Fruit fly (Drosophila melanogaster) whole organism, embryonic: ENCODE measurements around the gene Cad88C.

Source experiments
- Adf1 ChIP-seq: fragments of 200-800 bp; sonication (Bioruptor generic); IDR thresholded peaks from 2 replicates; pipeline ENCODE4 v1.3.6; 2022; ENCODE audit warnings: missing biosample characterization, missing genetic modification characterization
- Antp ChIP-seq: fragments of 200-800 bp; sonication (Bioruptor generic); optimal IDR thresholded peaks from 3 replicates; lab custom pipeline; 2016; ENCODE audit warnings: missing biosample characterization, missing genetic modification characterization
- CG10565 ChIP-seq: fragments of 200-800 bp; sonication (Bioruptor generic); optimal IDR thresholded peaks from 3 replicates; lab custom pipeline; 2016; ENCODE audit warnings: missing biosample characterization, mild to moderate bottlenecking, missing genetic modification characterization
- CG11560 ChIP-seq: fragments of 200-800 bp; sonication (Bioruptor generic); IDR thresholded peaks from 3 replicates; pipeline ENCODE4 v1.3.6; 2022; ENCODE audit warnings: missing biosample characterization, missing genetic modification characterization
- CG11723 ChIP-seq: fragments of 200-800 bp; sonication (Bioruptor generic); optimal IDR thresholded peaks from 2 replicates; lab custom pipeline; 2017; ENCODE audit warnings: missing biosample characterization, mild to moderate bottlenecking, missing genetic modification characterization
- CG12744 ChIP-seq: fragments of 200-800 bp; sonication (Bioruptor generic); optimal IDR thresholded peaks from 2 replicates; lab custom pipeline; 2016; ENCODE audit warnings: missing biosample characterization, missing genetic modification characterization
- CG14050 ChIP-seq: fragments of 200-800 bp; sonication (Bioruptor generic); IDR thresholded peaks from 3 replicates; pipeline ENCODE4 v1.3.6; 2022; ENCODE audit warnings: missing biosample characterization, missing genetic modification characterization
- CG14441 ChIP-seq: fragments of 200-800 bp; sonication (Bioruptor generic); IDR thresholded peaks from 2 replicates; pipeline ENCODE4 v1.3.6; 2022; ENCODE audit warnings: missing biosample characterization, missing genetic modification characterization
- CG14965 ChIP-seq: fragments of 200-800 bp; sonication (Bioruptor generic); optimal IDR thresholded peaks from 2 replicates; lab custom pipeline; 2016; ENCODE audit warnings: missing biosample characterization, missing genetic modification characterization, borderline replicate concordance
- CG16815 ChIP-seq: fragments of 200-800 bp; sonication (Bioruptor generic); optimal IDR thresholded peaks from 3 replicates; lab custom pipeline; 2017; ENCODE audit warnings: missing biosample characterization, mild to moderate bottlenecking, missing genetic modification characterization
- CG17612 ChIP-seq: fragments of 200-800 bp; sonication (Bioruptor generic); IDR thresholded peaks from 2 replicates; pipeline ENCODE4 v1.3.6; 2022; ENCODE audit warnings: missing biosample characterization, missing genetic modification characterization
- CG18764 ChIP-seq: fragments of 200-800 bp; sonication (Bioruptor generic); optimal IDR thresholded peaks from 3 replicates; lab custom pipeline; 2016; ENCODE audit warnings: missing biosample characterization, missing genetic modification characterization
- CG2875 ChIP-seq: fragments of 200-800 bp; sonication (Bioruptor generic); optimal IDR thresholded peaks from 2 replicates; lab custom pipeline; 2017; ENCODE audit warnings: missing biosample characterization, mild to moderate bottlenecking, missing genetic modification characterization, missing genetic modification reagents
- CG31365 ChIP-seq: fragments of 200-800 bp; sonication (Bioruptor generic); optimal IDR thresholded peaks from 2 replicates; lab custom pipeline; 2018; ENCODE audit warnings: missing biosample characterization, mild to moderate bottlenecking, missing genetic modification characterization
- CG4854 ChIP-seq: fragments of 200-800 bp; sonication (Bioruptor generic); optimal IDR thresholded peaks from 2 replicates; lab custom pipeline; 2016; ENCODE audit warnings: missing biosample characterization, missing genetic modification characterization, inconsistent platforms
- CG7357 ChIP-seq: fragments of 200-800 bp; sonication (Bioruptor generic); IDR thresholded peaks from 3 replicates; pipeline ENCODE4 v1.3.6; 2022; ENCODE audit warnings: missing biosample characterization, missing genetic modification characterization
- CG7372 ChIP-seq: fragments of 200-800 bp; sonication (Bioruptor generic); IDR thresholded peaks from 2 replicates; pipeline ENCODE4 v1.3.6; 2022; ENCODE audit warnings: missing biosample characterization, missing genetic modification characterization
- CG8089 ChIP-seq: fragments of 200-800 bp; sonication (Bioruptor generic); optimal IDR thresholded peaks from 3 replicates; lab custom pipeline; 2016; ENCODE audit warnings: missing biosample characterization, missing genetic modification characterization
- CG8765 ChIP-seq: fragments of 200-800 bp; sonication (Bioruptor generic); IDR thresholded peaks from 2 replicates; pipeline ENCODE4 v1.3.6; 2022; ENCODE audit warnings: missing biosample characterization, missing genetic modification characterization
- CG8944 ChIP-seq: fragments of 200-800 bp; sonication (Bioruptor generic); optimal IDR thresholded peaks from 3 replicates; lab custom pipeline; 2016; ENCODE audit warnings: missing biosample characterization, missing genetic modification characterization
- D19A ChIP-seq: fragments of 200-800 bp; optimal IDR thresholded peaks from 3 replicates; lab custom pipeline; 2019; ENCODE audit warnings: missing biosample characterization, mild to moderate bottlenecking, missing genetic modification characterization, moderate library complexity
- Eip74EF ChIP-seq, 2 experiments: fragments of 200-800 bp in 1 of 2; fragments of >200 bp in 1 of 2; sonication (Bioruptor generic) in 1 of 2; optimal IDR thresholded peaks; 2 replicates each; lab custom pipeline; 2017 to 2019; ENCODE audit warnings: missing biosample characterization in 2 of 2, missing genetic modification characterization in 2 of 2, mild to moderate bottlenecking in 1 of 2, moderate library complexity in 1 of 2
- Fer1 ChIP-seq: fragments of 200-800 bp; sonication (Bioruptor generic); optimal IDR thresholded peaks from 2 replicates; lab custom pipeline; 2017; ENCODE audit warnings: missing biosample characterization, mild to moderate bottlenecking, missing genetic modification characterization
- Fer2 ChIP-seq: fragments of 200-800 bp; sonication (Bioruptor generic); optimal IDR thresholded peaks from 2 replicates; lab custom pipeline; 2018; ENCODE audit warnings: missing biosample characterization, mild to moderate bottlenecking, missing genetic modification characterization, moderate library complexity
- Kr ChIP-seq: fragments of 200-800 bp; sonication (Bioruptor generic); optimal IDR thresholded peaks from 2 replicates; lab custom pipeline; 2017; ENCODE audit warnings: missing biosample characterization, mild to moderate bottlenecking, missing genetic modification characterization
- MTF-1 ChIP-seq: fragments of 200-800 bp; sonication (Bioruptor generic); optimal IDR thresholded peaks from 2 replicates; lab custom pipeline; 2018; ENCODE audit warnings: missing biosample characterization, mild to moderate bottlenecking, missing genetic modification characterization, borderline replicate concordance
- Med ChIP-seq: fragments of 200-800 bp; sonication (Bioruptor generic); peaks from one replicate; lab custom pipeline; 2016; ENCODE audit warnings: missing biosample characterization, missing genetic modification characterization, mild to moderate bottlenecking, inconsistent platforms, moderate library complexity
- Nf-YB ChIP-seq: fragments of 200-800 bp; sonication (Bioruptor generic); optimal IDR thresholded peaks from 3 replicates; lab custom pipeline; 2019; ENCODE audit warnings: missing biosample characterization, mild to moderate bottlenecking, missing genetic modification characterization, moderate library complexity
- Pdp1 ChIP-seq, 2 experiments: fragments of 200-800 bp; sonication (Bioruptor generic); optimal IDR thresholded peaks; 3 replicates each; lab custom pipeline; 2016; ENCODE audit warnings: missing biosample characterization in 2 of 2, missing genetic modification characterization in 2 of 2, mild to moderate bottlenecking in 1 of 2, moderate library complexity in 1 of 2
- abd-A ChIP-seq: fragments of 200-800 bp; sonication (Bioruptor generic); optimal IDR thresholded peaks from 3 replicates; lab custom pipeline; 2019; ENCODE audit warnings: missing biosample characterization, mild to moderate bottlenecking, missing genetic modification characterization, moderate library complexity
- bcd ChIP-seq: fragments of 200-800 bp; sonication (Bioruptor generic); optimal IDR thresholded peaks from 2 replicates; lab custom pipeline; 2017; ENCODE audit warnings: missing biosample characterization, mild to moderate bottlenecking, missing genetic modification characterization
- bsh ChIP-seq, 2 experiments: fragments of 200-800 bp; sonication (Bioruptor generic); optimal IDR thresholded peaks; 2 replicates each; lab custom pipeline; 2017 to 2018; ENCODE audit warnings: mild to moderate bottlenecking in 2 of 2, missing biosample characterization in 2 of 2, missing genetic modification characterization in 2 of 2, moderate library complexity in 1 of 2
- cato ChIP-seq: fragments of 200-800 bp; sonication (Bioruptor generic); optimal IDR thresholded peaks from 2 replicates; lab custom pipeline; 2016; ENCODE audit warnings: missing biosample characterization, missing genetic modification characterization, borderline replicate concordance
- chif ChIP-seq, 2 experiments: fragments of 200-800 bp; sonication (Bioruptor generic); optimal IDR thresholded peaks; 3 replicates each; lab custom pipeline; 2016; ENCODE audit warnings: missing biosample characterization in 2 of 2, missing genetic modification characterization in 2 of 2
- chm ChIP-seq: fragments of 200-800 bp; sonication (Bioruptor generic); IDR thresholded peaks from 2 replicates; pipeline ENCODE4 v1.3.6; 2022; ENCODE audit warnings: missing biosample characterization, missing genetic modification characterization
- crc ChIP-seq: fragments of 200-800 bp; sonication (Bioruptor generic); optimal IDR thresholded peaks from 2 replicates; lab custom pipeline; 2016; ENCODE audit warnings: missing biosample characterization, missing genetic modification characterization
- ewg ChIP-seq: fragments of 200-800 bp; sonication (Bioruptor generic); optimal IDR thresholded peaks from 3 replicates; lab custom pipeline; 2017; ENCODE audit warnings: mild to moderate bottlenecking, missing biosample characterization, missing genetic modification reagents, missing genetic modification characterization
- gro ChIP-seq: fragments of 200-800 bp; sonication (Bioruptor generic); optimal IDR thresholded peaks from 2 replicates; lab custom pipeline; 2016; ENCODE audit warnings: missing biosample characterization, missing genetic modification characterization
- ken ChIP-seq: fragments of 200-800 bp; sonication (Bioruptor generic); IDR thresholded peaks from 3 replicates; pipeline ENCODE4 v1.3.6; 2022; ENCODE audit warnings: missing biosample characterization, missing genetic modification characterization
- klu ChIP-seq: fragments of 200-800 bp; sonication (Bioruptor generic); IDR thresholded peaks from 2 replicates; pipeline ENCODE4 v1.3.6; 2022; ENCODE audit warnings: missing biosample characterization, missing genetic modification characterization
- maf-S ChIP-seq: fragments of 200-800 bp; sonication (Bioruptor generic); optimal IDR thresholded peaks from 2 replicates; lab custom pipeline; 2016; ENCODE audit warnings: missing biosample characterization, missing genetic modification characterization
- nau ChIP-seq: fragments of 200-800 bp; sonication (Bioruptor generic); optimal IDR thresholded peaks from 3 replicates; lab custom pipeline; 2017; ENCODE audit warnings: missing biosample characterization, mild to moderate bottlenecking, missing genetic modification characterization, missing genetic modification reagents
- pan ChIP-seq, 4 experiments: fragments of >200 bp in 3 of 4; fragments of 200-800 bp in 1 of 4; sonication (Bioruptor generic) in 1 of 4; optimal IDR thresholded peaks in 3 of 4; IDR thresholded peaks in 1 of 4; 2 replicates each; pipeline versions ENCODE4 v1.3.6 to Lab custom; 2017 to 2022; ENCODE audit warnings: missing biosample characterization in 2 of 4, missing genetic modification characterization in 2 of 4, mixed read lengths in 1 of 4
- prd ChIP-seq, 3 experiments: fragments of >200 bp in 2 of 3; fragments of 200-800 bp in 1 of 3; sonication (Bioruptor generic) in 1 of 3; optimal IDR thresholded peaks in 2 of 3; IDR thresholded peaks in 1 of 3; 2 replicates in 2 of 3; 3 replicates in 1 of 3; pipeline versions ENCODE4 v1.3.6 to Lab custom; 2017 to 2022; ENCODE audit warnings: missing biosample characterization in 1 of 3, missing genetic modification characterization in 1 of 3
- pzg ChIP-seq: fragments of 200-800 bp; sonication (Bioruptor generic); optimal IDR thresholded peaks from 3 replicates; lab custom pipeline; 2018; ENCODE audit warnings: missing biosample characterization, mild to moderate bottlenecking, missing genetic modification characterization, moderate library complexity
- repo ChIP-seq: fragments of 200-800 bp; sonication (Bioruptor generic); optimal IDR thresholded peaks from 2 replicates; lab custom pipeline; 2016; ENCODE audit warnings: missing biosample characterization, missing genetic modification characterization
- sim ChIP-seq: fragments of 200-800 bp; sonication (Bioruptor generic); IDR thresholded peaks from 2 replicates; pipeline ENCODE4 v1.3.6; 2022; ENCODE audit warnings: missing biosample characterization, missing genetic modification characterization

The Cad88C gene

DNA sequence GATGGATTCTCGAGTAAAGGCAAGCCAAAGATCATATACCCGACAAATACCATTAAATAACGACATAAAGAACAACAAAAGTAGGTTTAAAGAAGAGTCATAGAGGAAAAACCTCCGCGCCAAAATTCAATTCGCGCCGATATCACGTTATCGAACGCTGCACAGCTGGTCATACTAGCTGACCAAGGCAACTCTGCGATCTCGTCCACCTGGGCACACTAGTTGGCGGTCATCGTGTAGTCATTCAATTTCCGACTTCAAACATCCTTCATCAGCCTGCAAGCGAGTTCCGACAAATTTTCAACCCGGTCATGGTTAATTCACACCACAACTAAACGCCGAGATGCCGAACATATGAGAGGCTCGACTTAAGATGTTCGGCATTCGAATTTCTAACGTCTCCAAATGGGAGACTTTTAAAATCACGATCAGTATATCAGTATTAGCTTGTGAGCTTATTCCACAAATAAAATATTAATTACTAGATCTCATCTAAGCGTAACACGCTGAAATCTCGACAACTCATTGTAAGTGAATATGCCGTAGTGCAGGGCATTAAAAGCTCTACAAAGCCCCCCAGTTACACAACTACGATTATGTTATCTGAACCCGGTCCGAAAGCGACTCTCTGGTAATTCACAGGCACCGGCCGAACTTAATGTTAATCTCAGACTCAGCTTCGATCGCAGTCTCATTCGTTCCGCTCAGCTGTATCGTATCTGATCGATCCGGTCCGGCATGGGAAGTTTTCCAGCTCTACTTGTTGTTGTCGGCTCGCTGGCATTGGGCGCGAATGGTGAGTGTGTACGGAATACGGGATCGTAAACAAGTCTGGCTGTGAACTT, 26.7 kb downstream of the Cad88C start, which contains the start of gene CG3505 (continued):
- TF ChIP-seq Fer2 (tag; lab: Kevin White, UChicago) = no peak
- TF ChIP-seq ewg = no peak
- no peak for TF ChIP-seq crc (GFP tag; lab: Kevin White, UChicago)
- peak; percentile 37; the same call in 1 of the 2 replicates for TF ChIP-seq CG14441 (GFP tag; lab: Robert Waterston, UW)
- TF ChIP-seq prd (optimal IDR thresholded peaks at IDR 0.05; lab: Kevin White, UChicago) = no peak
- TF ChIP-seq prd (GFP tag; IDR thresholded peaks at IDR 0.05; lab: Robert Waterston, UW) = 0 out of 3 replicates have a peak, but pooled peaks have one; percentile 22
- TF ChIP-seq pan (optimal IDR thresholded peaks at IDR 0.05; lab: Kevin White, UChicago) = no peak
- TF ChIP-seq pan (GFP tag; optimal IDR thresholded peaks at IDR 0.05 in 1 of 2, IDR thresholded peaks at IDR 0.05 in 1 of 2) = peak in 1 of 2 experiments; percentile 59
- TF ChIP-seq abd-A = no peak
- TF ChIP-seq CG31365 (tag; lab: Kevin White, UChicago) = peak; percentile 6
- no peak for TF ChIP-seq CG11723 (GFP tag; lab: Kevin White, UChicago)
- TF ChIP-seq Adf1 (GFP tag; lab: Robert Waterston, UW) = no peak
- no peak for TF ChIP-seq bsh (GFP tag; optimal IDR thresholded peaks at IDR 0.05; lab: Kevin White, UChicago)
- TF ChIP-seq pzg (GFP tag; lab: Kevin White, UChicago) = peak; percentile 96
- no peak for TF ChIP-seq chif (GFP tag; optimal IDR thresholded peaks at IDR 0.05; lab: Kevin White, UChicago)
- TF ChIP-seq bcd = peak; percentile 30
- TF ChIP-seq Pdp1 (GFP tag; optimal IDR thresholded peaks at IDR 0.05; lab: Kevin White, UChicago) = peak; percentile 26 to 96
- no peak for TF ChIP-seq CG17612 (GFP tag; lab: Robert Waterston, UW)
- no peak for TF ChIP-seq repo (GFP tag; lab: Kevin White, UChicago)
- no peak for TF ChIP-seq CG8944 (GFP tag; lab: Kevin White, UChicago)
- TF ChIP-seq CG10565 = no peak
- no peak for TF ChIP-seq Nf-YB (GFP tag; lab: Kevin White, UChicago)
- TF ChIP-seq CG8765 (GFP tag; lab: Robert Waterston, UW) = no peak
- TF ChIP-seq klu = no peak
- no peak for TF ChIP-seq CG2875 (GFP tag; lab: Kevin White, UChicago)
- no peak for TF ChIP-seq CG8089
- TF ChIP-seq CG16815 (GFP tag; lab: Kevin White, UChicago) = no peak
- TF ChIP-seq cato (GFP tag; lab: Kevin White, UChicago) = no peak
- TF ChIP-seq CG11560 (tag; lab: Robert Waterston, UW) = no peak
- TF ChIP-seq CG7372 (GFP tag; lab: Robert Waterston, UW) = no peak
- peak; percentile 5 for TF ChIP-seq Antp (GFP tag; lab: Kevin White, UChicago)
- no peak for TF ChIP-seq Kr
- no peak for TF ChIP-seq MTF-1 (GFP tag; lab: Kevin White, UChicago)
- peak; percentile 71 for TF ChIP-seq D19A (tag; lab: Kevin White, UChicago)
- TF ChIP-seq CG4854 (GFP tag; lab: Kevin White, UChicago) = peak; percentile 52
- TF ChIP-seq Eip74EF (GFP tag; optimal IDR thresholded peaks at IDR 0.05; lab: Kevin White, UChicago) = no peak
- no peak for TF ChIP-seq nau
- no peak for TF ChIP-seq CG12744 (GFP tag; lab: Kevin White, UChicago)
- TF ChIP-seq Med (GFP tag; lab: Kevin White, UChicago) = peak; percentile 78
- TF ChIP-seq CG14050 (GFP tag; lab: Robert Waterston, UW) = no peak
- TF ChIP-seq ken = peak; percentile 40; the same call in 1 of the 3 replicates
- TF ChIP-seq CG14965 (GFP tag; lab: Kevin White, UChicago) = no peak
- no peak for TF ChIP-seq CG7357 (GFP tag; lab: Robert Waterston, UW)
- TF ChIP-seq gro = peak; percentile 30
- TF ChIP-seq Fer1 (GFP tag; lab: Kevin White, UChicago) = peak; percentile 71
- no peak for TF ChIP-seq CG18764 (GFP tag; lab: Kevin White, UChicago)
- no peak for TF ChIP-seq maf-S
- TF ChIP-seq sim (GFP tag; lab: Robert Waterston, UW) = no peak
- TF ChIP-seq chm (GFP tag; lab: Robert Waterston, UW) = peak; percentile 33; the same call in 1 of the 2 replicates
